Fruit fly (Drosophila melanogaster): ENCODE data around the gene gukh.

gukh gene

dm6 chr3R:18983614-18984185 is at the start of gene gukh, which contains the start of gene snRNP-U1-C (continued):
- TF ChIP-seq CG3919 (GFP tag; optimal IDR thresholded peaks at IDR 0.05) = peak; percentile 56
- no peak for TF ChIP-seq spab (GFP tag; optimal IDR thresholded peaks at IDR 0.05)
- TF ChIP-seq fd85E (GFP tag; optimal IDR thresholded peaks at IDR 0.05) = no peak
- TF ChIP-seq Lpt (GFP tag; optimal IDR thresholded peaks at IDR 0.05) = peak; percentile 52
- peak; percentile 72 for TF ChIP-seq pdm3 (GFP tag; optimal IDR thresholded peaks at IDR 0.05)
- TF ChIP-seq dsx (GFP tag; optimal IDR thresholded peaks at IDR 0.05; ENCODE audit: poor library complexity, severe bottlenecking) = peak; percentile 70
- peak; percentile 75 for TF ChIP-seq esn (GFP tag; optimal IDR thresholded peaks at IDR 0.05)
- TF ChIP-seq CG3032 (tag; optimal IDR thresholded peaks at IDR 0.05) = peak; percentile 68

dm6 chr3R:18947307-18947706 is 36.5 kb upstream of the gukh start:
- TF ChIP-seq CG34406 (GFP tag; optimal IDR thresholded peaks at IDR 0.05) (no peak), spab (GFP tag; optimal IDR thresholded peaks at IDR 0.05) (no peak), Ets96B (tag; optimal IDR thresholded peaks at IDR 0.05) (no peak), fkh (GFP tag; optimal IDR thresholded peaks at IDR 0.05) (no peak), salr (GFP tag; optimal IDR thresholded peaks at IDR 0.05) (no peak), CG10631 (GFP tag; optimal IDR thresholded peaks at IDR 0.05) (no peak), CG7368 (GFP tag; optimal IDR thresholded peaks at IDR 0.05) (no peak), Lpt (GFP tag; optimal IDR thresholded peaks at IDR 0.05) (no peak), dsx (GFP tag; optimal IDR thresholded peaks at IDR 0.05; ENCODE audit: poor library complexity, severe bottlenecking) (no peak), CG1621 (tag; optimal IDR thresholded peaks at IDR 0.05) (no peak), Eip75B (GFP tag; optimal IDR thresholded peaks at IDR 0.05) (no peak), pdm3 (GFP tag; optimal IDR thresholded peaks at IDR 0.05) (no peak), CG4318 (GFP tag; optimal IDR thresholded peaks at IDR 0.05) (no peak)

- TF ChIP-seq svp (GFP tag) (peak; percentile 69), CG32006 (GFP tag; optimal IDR thresholded peaks at IDR 0.05) (no peak)
Observed at dm6 chr3R:18949131-18949530, 34.7 kb upstream of the gukh start.

- TF ChIP-seq salr (GFP tag; optimal IDR thresholded peaks at IDR 0.05) (no peak), acj6 (GFP tag; optimal IDR thresholded peaks at IDR 0.05) (no peak), dac (GFP tag; optimal IDR thresholded peaks at IDR 0.05) (no peak), CG16779 (tag; optimal IDR thresholded peaks at IDR 0.05) (no peak), CG10669 (GFP tag; optimal IDR thresholded peaks at IDR 0.05) (no peak), CG3032 (tag; optimal IDR thresholded peaks at IDR 0.05) (no peak), Ets21C (GFP tag; optimal IDR thresholded peaks at IDR 0.05) (no peak), CG8319 (GFP tag; optimal IDR thresholded peaks at IDR 0.05) (no peak), CG4318 (GFP tag; optimal IDR thresholded peaks at IDR 0.05) (no peak), CG9139 (GFP tag; optimal IDR thresholded peaks at IDR 0.05) (no peak), Eip78C (GFP tag) (no peak), Sox15 (GFP tag; optimal IDR thresholded peaks at IDR 0.05) (no peak), Sox102F (GFP tag; optimal IDR thresholded peaks at IDR 0.05) (no peak), Sox14 (GFP tag; optimal IDR thresholded peaks at IDR 0.05) (no peak), CG11294 (GFP tag; IDR thresholded peaks at IDR 0.05) (no peak), CG10631 (GFP tag; optimal IDR thresholded peaks at IDR 0.05) (no peak)
Observed at dm6 chr3R:18949896-18950295, 33.9 kb upstream of the gukh start, which contains the start of gene CG43732. TSS of gene CG43732 (plus strand) at chr3R:18950196.

dm6 chr3R:18964819-18965218 is 19.0 kb upstream of the gukh start:
- TF ChIP-seq Hr38 (GFP tag; optimal IDR thresholded peaks at IDR 0.05) (no peak), dac (GFP tag; optimal IDR thresholded peaks at IDR 0.05) (no peak), svp (GFP tag) (peak; percentile 22)

All from whole organism, prepupa.